Worm (Caenorhabditis elegans) whole organism, late embryonic: ENCODE measurements around the gene F47G3.1.

ENCODE experiments used
- Y22D7AL.16 ChIP-seq: sonication (generic microtip); optimal IDR thresholded peaks from 2 replicates; lab custom pipeline; 2016; ENCODE audit warnings: missing genetic modification characterization, missing compliant biosample characterization
- ama-1 ChIP-seq: fragments of 150-350 bp; optimal IDR thresholded peaks from 2 replicates; lab custom pipeline; 2014
- ceh-18 ChIP-seq: sonication (generic microtip); optimal IDR thresholded peaks from 2 replicates; lab custom pipeline; 2016; ENCODE audit warnings: missing genetic modification characterization, missing compliant biosample characterization
- ceh-45 ChIP-seq: fragments of 200-800 bp; sonication (Bioruptor generic); IDR thresholded peaks from 2 replicates; pipeline ENCODE4 v1.3.6; 2022; ENCODE audit warnings: missing genetic modification reagents, missing genetic modification characterization, missing compliant biosample characterization
- eyg-1 ChIP-seq: sonication (generic microtip); optimal IDR thresholded peaks from 2 replicates; lab custom pipeline; 2016; ENCODE audit warnings: missing genotype, missing genetic modification characterization, missing compliant biosample characterization
- hlh-15 ChIP-seq: sonication (generic microtip); optimal IDR thresholded peaks from 2 replicates; lab custom pipeline; 2016; ENCODE audit warnings: missing genetic modification characterization, missing compliant biosample characterization
- nhr-11 ChIP-seq: fragments of 150-350 bp; optimal IDR thresholded peaks from 2 replicates; lab custom pipeline; 2014; ENCODE audit warnings: missing biosample characterization, missing genetic modification characterization
- npax-4 ChIP-seq: sonication (generic microtip); optimal IDR thresholded peaks from 2 replicates; lab custom pipeline; 2016; ENCODE audit warnings: missing genetic modification characterization, missing compliant biosample characterization
- pqm-1 ChIP-seq: sonication (generic microtip); optimal IDR thresholded peaks from 2 replicates; lab custom pipeline; 2016; ENCODE audit warnings: missing genetic modification characterization, missing compliant biosample characterization
- pros-1 ChIP-seq: fragments of 150-350 bp; optimal IDR thresholded peaks from 2 replicates; lab custom pipeline; 2014; ENCODE audit warnings: missing biosample characterization, missing genetic modification reagents, missing genetic modification characterization
- sdc-2 ChIP-seq: sonication (generic microtip); optimal IDR thresholded peaks from 2 replicates; lab custom pipeline; 2016; ENCODE audit warnings: missing genotype, missing genetic modification characterization, missing compliant biosample characterization
- tbx-2 ChIP-seq: sonication (generic microtip); optimal IDR thresholded peaks from 2 replicates; lab custom pipeline; 2016; ENCODE audit warnings: missing genetic modification characterization, missing compliant biosample characterization
- unc-86 ChIP-seq: sonication (generic microtip); optimal IDR thresholded peaks from 2 replicates; lab custom pipeline; 2016; ENCODE audit warnings: missing genetic modification characterization, missing compliant biosample characterization

DNA sequence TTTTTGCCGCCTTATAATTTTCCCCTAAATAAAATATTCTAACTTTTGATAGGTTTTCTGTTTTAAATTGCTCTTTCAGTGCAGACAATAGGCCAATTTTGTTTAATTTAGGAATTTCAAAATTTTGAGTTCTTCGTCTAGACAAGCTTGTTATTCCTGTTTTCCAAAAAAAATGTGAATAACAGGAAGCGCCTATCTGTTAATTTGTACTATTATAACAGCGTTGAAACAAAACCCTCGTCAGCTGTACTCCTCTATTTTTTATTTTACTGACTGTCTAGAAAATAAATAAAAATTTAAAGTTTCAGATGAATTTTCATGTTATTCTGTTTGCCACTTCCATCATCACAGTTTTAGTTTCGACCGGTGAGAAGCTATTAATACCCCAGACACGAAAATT lies 4.3 kb upstream of the F47G3.1 start, which contains the start of gene F47G3.4:
- no peak for TF ChIP-seq pros-1 (tag; lab: Kevin White, UChicago)
- TF ChIP-seq hlh-15 (tag; lab: Kevin White, UChicago): no peak
- TF ChIP-seq ama-1 (lab: Kevin White, UChicago): no peak
- TF ChIP-seq tbx-2 (tag; lab: Kevin White, UChicago): no peak
- TF ChIP-seq nhr-11 (tag; lab: Kevin White, UChicago): no peak
- TF ChIP-seq unc-86 (tag; lab: Kevin White, UChicago): no peak
- no peak for TF ChIP-seq eyg-1
- TF ChIP-seq pqm-1 (tag; lab: Kevin White, UChicago): no peak
- TF ChIP-seq ceh-45 (GFP tag; lab: Robert Waterston, UW): no peak
- no peak for TF ChIP-seq sdc-2 (tag; lab: Kevin White, UChicago)
- TF ChIP-seq Y22D7AL.16 (tag; lab: Kevin White, UChicago): no peak
- TF ChIP-seq npax-4 (tag; lab: Kevin White, UChicago): no peak
- no peak for TF ChIP-seq ceh-18 (tag; lab: Kevin White, UChicago)
